Fruit fly (Drosophila melanogaster): Measurements from ENCODE around the gene CG14406.

The CG14406 gene

DNA sequence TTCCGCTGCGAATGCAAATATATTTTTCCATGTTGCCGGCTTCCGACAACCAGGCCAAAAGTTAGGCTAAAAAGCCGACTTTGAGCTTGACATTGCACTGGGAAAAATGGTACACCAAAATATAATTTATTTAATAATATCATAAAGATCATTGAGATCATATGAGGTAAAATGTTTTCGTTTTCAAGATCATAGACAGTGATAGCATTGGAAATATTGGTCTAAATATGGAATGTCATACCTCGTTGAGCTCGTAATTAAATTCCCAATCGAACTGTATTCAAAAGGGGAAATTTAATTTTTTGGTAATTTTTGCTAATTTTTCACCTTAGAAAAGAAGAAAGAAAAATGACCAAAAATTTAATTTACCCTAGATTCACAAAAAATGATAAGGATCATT lies 26.7 kb downstream of the CG14406 start:
- TF ChIP-seq CG8478 (optimal IDR thresholded peaks at IDR 0.05), result no peak
- no peak for TF ChIP-seq CTCF (optimal IDR thresholded peaks at IDR 0.05)

DNA sequence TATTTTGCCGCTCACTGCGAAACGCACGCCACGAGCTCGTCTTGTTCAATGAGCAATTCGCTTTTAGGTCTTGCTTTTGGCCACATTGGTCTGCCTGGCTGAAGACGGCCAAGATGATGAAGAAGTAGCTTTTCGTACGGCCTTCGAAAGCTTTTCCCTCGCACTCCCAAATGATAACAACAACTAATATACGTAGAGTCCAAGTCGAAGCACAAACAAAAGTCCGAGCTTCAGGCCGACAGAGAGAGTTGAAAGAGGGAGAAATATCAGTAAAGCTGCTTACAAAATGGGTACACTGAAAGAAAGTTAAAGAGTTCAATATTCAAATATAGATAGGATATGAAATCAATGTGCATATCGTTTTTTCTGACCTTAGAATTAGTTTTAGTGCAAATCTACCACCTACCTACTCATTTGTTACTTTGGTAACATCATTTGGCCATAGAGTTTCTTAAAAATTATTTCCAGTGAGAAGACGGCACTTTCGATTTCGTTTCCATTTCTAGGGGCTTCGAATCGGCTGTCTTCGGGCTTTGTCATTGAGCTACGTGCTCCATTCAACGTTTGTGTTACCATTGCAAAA lies 28.0 kb downstream of the CG14406 start, which contains the start of the genes CG45064 and CG45065:
TSS of gene CG45064 (minus strand) at position 51 of the 583 bp plus-strand sequence.
TSS of gene CG45065 (minus strand) at position 51 of the 583 bp plus-strand sequence.
- no peak for TF ChIP-seq CTCF (optimal IDR thresholded peaks at IDR 0.05)
- TF ChIP-seq CG8478 (optimal IDR thresholded peaks at IDR 0.05), result no peak

DNA sequence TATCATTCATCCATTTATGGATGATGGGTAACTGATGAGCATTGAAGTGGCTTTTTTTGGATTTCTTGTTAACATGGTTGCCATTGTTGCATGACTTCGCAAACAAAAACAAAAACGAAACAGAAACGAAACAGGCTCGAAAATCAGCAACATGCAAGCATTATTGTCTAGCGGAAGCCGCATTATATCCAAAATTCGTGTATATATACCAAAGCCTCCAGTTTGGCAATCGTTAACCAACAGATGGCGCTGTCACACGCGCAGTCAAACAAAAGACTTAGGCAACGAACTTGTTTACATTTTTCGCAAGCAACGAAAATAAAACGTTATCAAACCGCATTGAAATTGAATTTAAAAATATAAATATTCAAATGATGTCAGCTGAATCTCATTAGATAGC lies 31.7 kb downstream of the CG14406 start:
- no peak for TF ChIP-seq CG8478 (optimal IDR thresholded peaks at IDR 0.05)
- peak; percentile 61 to 71 for TF ChIP-seq CTCF (optimal IDR thresholded peaks at IDR 0.05)

DNA sequence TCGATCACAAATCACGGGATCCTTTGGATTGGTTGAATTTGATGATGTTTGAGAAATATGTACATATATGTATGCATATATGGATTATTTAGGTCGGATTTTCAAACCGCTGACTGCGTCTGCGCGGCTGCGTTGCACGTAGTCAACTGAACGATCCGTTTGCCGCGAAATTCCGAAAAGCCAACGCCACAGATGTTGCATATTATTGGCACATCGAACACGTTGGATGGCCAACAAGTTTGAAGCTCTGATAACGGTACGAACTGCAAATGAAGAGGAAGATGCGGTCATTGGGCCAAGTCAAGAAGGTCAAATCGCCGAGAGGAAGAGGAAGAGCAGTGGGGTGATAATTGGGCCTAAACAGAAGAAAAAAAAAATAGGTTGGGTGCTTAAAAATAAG lies 39.6 kb downstream of the CG14406 start, which contains the start of gene CG9518:
TSS of gene CG9518 (minus strand) at position 154 of the 400 bp plus-strand sequence.
- TF ChIP-seq CG8478 (optimal IDR thresholded peaks at IDR 0.05) (no peak), CTCF (optimal IDR thresholded peaks at IDR 0.05) (no peak)

DNA sequence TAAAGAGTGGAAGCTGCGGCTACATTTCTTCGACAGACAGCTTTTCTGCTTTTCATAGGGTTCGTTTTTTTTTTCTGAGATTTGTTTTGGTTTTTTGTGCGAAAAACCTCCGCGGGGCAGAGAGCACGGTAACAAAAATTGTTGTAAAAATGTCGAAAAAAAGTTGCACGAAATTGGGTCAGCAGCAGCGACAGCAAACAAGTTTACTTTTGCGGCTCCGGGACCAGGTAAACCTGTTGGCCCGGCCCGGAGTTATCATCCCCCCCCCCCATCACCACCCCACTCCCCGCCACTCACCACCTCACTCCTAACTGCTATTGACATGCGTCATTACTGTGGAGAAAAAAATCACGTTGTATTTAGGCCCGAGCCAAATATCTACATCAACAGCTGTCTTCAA lies 42.2 kb downstream of the CG14406 start:
- TF ChIP-seq CTCF (optimal IDR thresholded peaks at IDR 0.05) (no peak), CG8478 (optimal IDR thresholded peaks at IDR 0.05) (no peak)

DNA sequence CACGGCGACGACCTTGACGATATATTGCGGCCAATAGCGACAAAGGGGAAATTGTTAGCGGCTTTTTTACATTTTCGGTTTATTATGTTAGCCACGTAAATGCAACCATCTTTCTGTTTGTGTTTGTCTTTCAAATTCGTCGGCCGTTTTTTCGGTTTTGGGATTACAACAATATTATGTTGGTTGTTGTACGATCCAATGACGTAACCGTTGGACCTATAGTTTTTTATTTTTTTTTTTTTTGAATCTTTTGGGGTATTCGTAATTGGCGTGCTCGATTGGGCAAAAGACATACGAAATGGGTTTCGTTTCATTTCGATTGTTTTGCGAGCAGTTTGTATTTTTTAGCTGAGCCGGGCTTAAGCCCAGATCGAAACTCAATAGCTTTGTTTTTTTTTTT lies 43.7 kb downstream of the CG14406 start:
- no peak for TF ChIP-seq CG8478 (optimal IDR thresholded peaks at IDR 0.05)
- TF ChIP-seq CTCF (optimal IDR thresholded peaks at IDR 0.05), result no peak

DNA sequence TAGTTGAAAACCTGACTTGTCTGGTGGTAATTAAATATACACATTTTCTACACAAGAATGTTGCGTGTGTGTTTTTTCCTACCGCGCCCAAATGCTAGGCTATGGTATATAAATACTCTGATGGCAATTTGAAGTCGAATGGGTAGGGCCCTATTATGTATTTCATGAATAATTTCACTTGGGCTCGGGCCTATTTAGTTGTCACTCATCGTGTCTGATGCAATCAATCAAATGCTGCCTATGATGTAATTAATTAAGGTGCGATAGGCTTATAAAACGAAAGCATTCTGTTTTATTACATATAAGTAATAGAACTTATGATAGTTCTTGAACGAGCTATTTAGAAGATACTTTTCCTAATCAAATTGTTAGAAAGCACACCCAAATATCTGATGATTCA lies 48.2 kb downstream of the CG14406 start:
- TF ChIP-seq CTCF (optimal IDR thresholded peaks at IDR 0.05), result no peak
- no peak for TF ChIP-seq CG8478 (optimal IDR thresholded peaks at IDR 0.05)

Data from S2 (cell line).